Worm (Caenorhabditis elegans) whole organism, L2 larva: Measurements from ENCODE around the gene gem-4.

Experiments
- ZK546.5 ChIP-seq: sonication (generic microtip); optimal IDR thresholded peaks from 2 replicates; lab custom pipeline; 2017; ENCODE audit warnings: missing biosample characterization, missing genetic modification characterization
- lin-39 ChIP-seq: fragments of 150-350 bp; optimal IDR thresholded peaks from 2 replicates; lab custom pipeline; 2014; ENCODE audit warnings: missing biosample characterization, missing genetic modification reagents, missing genetic modification characterization
- ztf-4 ChIP-seq: fragments of 150-350 bp; optimal IDR thresholded peaks from 2 replicates; lab custom pipeline; 2014; ENCODE audit warnings: missing biosample characterization, missing genetic modification characterization

DNA sequence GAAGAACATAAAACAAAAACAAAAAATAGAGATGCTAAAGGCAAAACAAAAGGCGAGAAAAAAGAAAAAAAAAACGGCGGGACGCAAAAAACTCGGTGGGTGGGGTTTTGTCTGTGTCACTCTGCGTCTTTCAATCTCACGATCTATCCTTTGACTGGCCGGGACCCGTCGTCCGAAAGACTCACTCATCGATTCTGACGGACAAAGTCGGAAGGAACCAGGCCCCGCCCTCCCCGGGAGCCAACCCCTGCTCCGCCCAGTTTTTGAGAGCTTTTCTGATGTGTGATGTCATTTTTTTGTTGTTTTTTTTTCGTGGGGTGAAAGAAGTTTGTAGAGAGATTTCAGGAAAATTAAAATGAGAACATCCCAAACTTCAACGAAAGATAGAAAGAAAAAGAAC is 47.7 kb downstream of the gem-4 start:
- no peak for TF ChIP-seq lin-39
- no peak for TF ChIP-seq ZK546.5 (tag; lab: Kevin White, UChicago)
- no peak for TF ChIP-seq ztf-4 (tag; lab: Kevin White, UChicago)
